Worm (Caenorhabditis elegans) whole organism, L4 larva: ENCODE measurements around the gene M106.8.
A peak's percentile ranks its signal among the peaks of the same experiment; 100 is the strongest.

Experiments used
- D1046.2 ChIP-seq: fragments of 200-800 bp; sonication (Bioruptor generic); IDR thresholded peaks from 2 replicates; pipeline ENCODE4 v1.3.6; 2022; ENCODE audit warnings: missing genetic modification characterization, missing compliant biosample characterization
- F44E2.7 ChIP-seq: fragments of 200-800 bp; sonication (Bioruptor generic); IDR thresholded peaks from 2 replicates; pipeline ENCODE4 v2.1.2; 2022; ENCODE audit warnings: missing genetic modification characterization, missing compliant biosample characterization
- F49E8.2 ChIP-seq: sonication (generic microtip); optimal IDR thresholded peaks from 2 replicates; lab custom pipeline; 2016; ENCODE audit warnings: missing compliant biosample characterization, mild to moderate bottlenecking, missing genetic modification characterization, borderline replicate concordance
- T20F7.1 ChIP-seq: fragments of 200-800 bp; sonication (Bioruptor generic); optimal IDR thresholded peaks from 2 replicates; lab custom pipeline; 2018; ENCODE audit warnings: mild to moderate bottlenecking, missing genetic modification characterization, missing compliant biosample characterization
- aha-1 ChIP-seq: fragments of 150-350 bp; peaks from one replicate; lab custom pipeline; 2014; ENCODE audit warnings: missing biosample characterization, missing genetic modification characterization
- ceh-62 ChIP-seq: sonication (generic microtip); optimal IDR thresholded peaks from 2 replicates; lab custom pipeline; 2017; ENCODE audit warnings: missing biosample characterization, missing genetic modification characterization
- daf-16 ChIP-seq, 3 experiments: sonication (generic microtip); optimal IDR thresholded peaks; 2 replicates each; lab custom pipeline; 2016 to 2017; ENCODE audit warnings: missing genetic modification characterization in 3 of 3, missing genetic modification reagents in 3 of 3, mild to moderate bottlenecking in 2 of 3, missing compliant biosample characterization in 2 of 3, missing biosample characterization in 1 of 3, moderate library complexity in 1 of 3
- daf-8 ChIP-seq: fragments of 200-800 bp; sonication (Bioruptor generic); IDR thresholded peaks from 2 replicates; pipeline ENCODE4 v1.3.6; 2022; ENCODE audit warnings: missing genetic modification characterization, missing compliant biosample characterization
- dmd-6 ChIP-seq: fragments of 200-800 bp; sonication (Bioruptor generic); IDR thresholded peaks from 2 replicates; pipeline ENCODE4 v1.3.6; 2022; ENCODE audit warnings: missing genetic modification reagents, missing genetic modification characterization, missing compliant biosample characterization
- dpl-1 ChIP-seq: fragments of 150-350 bp; optimal IDR thresholded peaks from 2 replicates; lab custom pipeline; 2014; ENCODE audit warnings: missing biosample characterization, missing genetic modification reagents, missing genetic modification characterization
- dve-1 ChIP-seq: sonication (generic microtip); optimal IDR thresholded peaks from 2 replicates; lab custom pipeline; 2017; ENCODE audit warnings: antibody characterized with exemption, mild to moderate bottlenecking, missing genetic modification characterization, missing compliant biosample characterization; ENCODE audit not compliant: insufficient read depth
- fkh-10 ChIP-seq: fragments of 150-350 bp; optimal IDR thresholded peaks from 2 replicates; lab custom pipeline; 2014; ENCODE audit warnings: missing biosample characterization, missing genetic modification reagents, missing genetic modification characterization
- hlh-11 ChIP-seq: fragments of 200-800 bp; sonication (Bioruptor generic); optimal IDR thresholded peaks from 2 replicates; lab custom pipeline; 2018; ENCODE audit warnings: mild to moderate bottlenecking, missing genetic modification characterization, missing compliant biosample characterization
- hlh-30 ChIP-seq: sonication (generic microtip); optimal IDR thresholded peaks from 2 replicates; lab custom pipeline; 2017; ENCODE audit warnings: antibody characterized with exemption, mild to moderate bottlenecking, missing genetic modification characterization, missing compliant biosample characterization; ENCODE audit not compliant: insufficient read depth
- hmg-1.1 ChIP-seq: fragments of 200-800 bp; sonication (Bioruptor generic); IDR thresholded peaks from 2 replicates; pipeline ENCODE4 v1.3.6; 2022; ENCODE audit warnings: missing genetic modification reagents, missing genetic modification characterization, missing compliant biosample characterization
- lin-1 ChIP-seq: fragments of 200-800 bp; sonication (Bioruptor generic); IDR thresholded peaks from 2 replicates; pipeline ENCODE4 v1.3.6; 2022; ENCODE audit warnings: missing genetic modification reagents, missing genetic modification characterization, missing compliant biosample characterization
- lin-38 ChIP-seq: fragments of 200-800 bp; sonication (Bioruptor generic); IDR thresholded peaks from 2 replicates; pipeline ENCODE4 v1.3.6; 2022; ENCODE audit warnings: missing genetic modification reagents, missing genetic modification characterization, missing compliant biosample characterization
- lsy-2 ChIP-seq, 2 experiments: fragments of 150-350 bp in 1 of 2; sonication (generic microtip) in 1 of 2; optimal IDR thresholded peaks; 2 replicates each; lab custom pipeline; 2014 to 2017; ENCODE audit warnings: missing biosample characterization in 2 of 2, missing genetic modification characterization in 2 of 2
- mdl-1 ChIP-seq, 2 experiments: fragments of 150-350 bp in 1 of 2; sonication (generic microtip) in 1 of 2; optimal IDR thresholded peaks; 2 replicates each; lab custom pipeline; 2014 to 2017; ENCODE audit warnings: missing biosample characterization in 2 of 2, missing genetic modification characterization in 2 of 2
- mep-1 ChIP-seq: fragments of 150-350 bp; sonication (generic microtip); optimal IDR thresholded peaks from 3 replicates; lab custom pipeline; 2014; ENCODE audit warnings: missing biosample characterization, missing genetic modification characterization
- mes-2 ChIP-seq: sonication (generic microtip); optimal IDR thresholded peaks from 2 replicates; lab custom pipeline; 2016; ENCODE audit warnings: missing genotype, mild to moderate bottlenecking, missing genetic modification characterization, missing compliant biosample characterization; ENCODE audit not compliant: poor library complexity, severe bottlenecking
- mxl-3 ChIP-seq: fragments of 200-800 bp; sonication (Bioruptor generic); optimal IDR thresholded peaks from 2 replicates; lab custom pipeline; 2018; ENCODE audit warnings: mild to moderate bottlenecking, missing genetic modification characterization, missing compliant biosample characterization
- nhr-10 ChIP-seq: fragments of 150-350 bp; optimal IDR thresholded peaks from 2 replicates; lab custom pipeline; 2014; ENCODE audit warnings: missing biosample characterization, missing genetic modification characterization
- nhr-102 ChIP-seq: sonication (generic microtip); optimal IDR thresholded peaks from 2 replicates; lab custom pipeline; 2016; ENCODE audit warnings: mild to moderate bottlenecking, missing genetic modification characterization, moderate library complexity, missing compliant biosample characterization
- nhr-25 ChIP-seq: sonication (generic microtip); optimal IDR thresholded peaks from 2 replicates; lab custom pipeline; 2017; ENCODE audit warnings: missing genetic modification characterization, mild to moderate bottlenecking, missing compliant biosample characterization, antibody characterized with exemption, moderate library complexity, borderline replicate concordance; ENCODE audit not compliant: insufficient read depth
- nhr-28 ChIP-seq: fragments of 150-350 bp; optimal IDR thresholded peaks from 2 replicates; lab custom pipeline; 2014; ENCODE audit warnings: missing biosample characterization, missing genetic modification characterization
- nhr-48 ChIP-seq: sonication (generic microtip); optimal IDR thresholded peaks from 2 replicates; lab custom pipeline; 2016; ENCODE audit warnings: mild to moderate bottlenecking, missing genetic modification characterization, missing compliant biosample characterization
- nhr-6 ChIP-seq: fragments of 150-350 bp; optimal IDR thresholded peaks from 2 replicates; lab custom pipeline; 2014; ENCODE audit warnings: missing biosample characterization, missing genetic modification characterization
- nhr-77 ChIP-seq: fragments of 150-350 bp; optimal IDR thresholded peaks from 2 replicates; lab custom pipeline; 2014; ENCODE audit warnings: missing biosample characterization, missing genetic modification characterization
- saeg-2 ChIP-seq: fragments of 200-800 bp; sonication (Bioruptor generic); IDR thresholded peaks from 2 replicates; pipeline ENCODE4 v1.3.6; 2022; ENCODE audit warnings: missing genetic modification reagents, missing genetic modification characterization, missing compliant biosample characterization
- set-16 ChIP-seq: fragments of 200-800 bp; sonication (Bioruptor generic); IDR thresholded peaks from 2 replicates; pipeline ENCODE4 v1.3.6; 2022; ENCODE audit warnings: missing genetic modification reagents, missing genetic modification characterization, missing compliant biosample characterization
- snpc-4 ChIP-seq: fragments of 150-350 bp; optimal IDR thresholded peaks from 2 replicates; lab custom pipeline; 2014; ENCODE audit warnings: missing biosample characterization, missing genetic modification characterization
- tra-1 ChIP-seq: fragments of 200-800 bp; sonication (Bioruptor generic); IDR thresholded peaks from 2 replicates; pipeline ENCODE4 v1.3.6; 2022; ENCODE audit warnings: missing genetic modification reagents, missing genetic modification characterization, missing compliant biosample characterization
- unc-130 ChIP-seq: sonication (generic microtip); optimal IDR thresholded peaks from 2 replicates; lab custom pipeline; 2016; ENCODE audit warnings: missing genetic modification reagents, missing genetic modification characterization, missing compliant biosample characterization
- unc-62 ChIP-seq, 3 experiments: fragments of 150-350 bp in 1 of 3; sonication (generic microtip); optimal IDR thresholded peaks in 2 of 3; peaks in 1 of 3; 1 replicate in 1 of 3; 2 replicates in 2 of 3; lab custom pipeline; 2014 to 2017; ENCODE audit warnings: missing biosample characterization in 3 of 3, missing genetic modification characterization in 3 of 3, missing genetic modification reagents in 3 of 3, missing genotype in 1 of 3
- zip-2 ChIP-seq: fragments of 150-350 bp; optimal IDR thresholded peaks from 2 replicates; lab custom pipeline; 2014; ENCODE audit warnings: missing biosample characterization, missing genetic modification characterization
- ztf-11 ChIP-seq: fragments of 150-350 bp; optimal IDR thresholded peaks from 2 replicates; lab custom pipeline; 2014; ENCODE audit warnings: missing biosample characterization, missing genetic modification characterization

Gene M106.8

ce11 chrII:10862749-10863656 is 19.6 kb upstream of the M106.8 start:
- TF ChIP-seq nhr-25 (peak; percentile 41), lin-38 (GFP tag; lab: Robert Waterston, UW) (0 out of 2 replicates have a peak, but pooled peaks have one; percentile 12), ztf-11 (tag; lab: Kevin White, UChicago) (no peak), hmg-1.1 (GFP tag; lab: Robert Waterston, UW) (0 out of 2 replicates have a peak, but pooled peaks have one; percentile 12), dmd-6 (GFP tag; lab: Robert Waterston, UW) (peak; percentile 35; the same call in 1 of the 2 replicates), F44E2.7 (GFP tag; lab: Robert Waterston, UW) (no peak), dpl-1 (peak; percentile 19), mes-2 (tag; lab: Kevin White, UChicago) (peak; percentile 5), mxl-3 (GFP tag; lab: Kevin White, UChicago) (peak; percentile 31), hlh-11 (tag; lab: Kevin White, UChicago) (peak; percentile 3), F49E8.2 (tag; lab: Kevin White, UChicago) (peak; percentile 25), nhr-77 (tag; lab: Kevin White, UChicago) (no peak), set-16 (GFP tag; lab: Robert Waterston, UW) (0 out of 2 replicates have a peak, but pooled peaks have one; percentile 12), nhr-6 (tag; lab: Kevin White, UChicago) (peak; percentile 11), lsy-2 (tag; optimal IDR thresholded peaks at IDR 0.05; lab: Kevin White, UChicago) (peak in 1 of 2 experiments; percentile 29), dve-1 (tag; lab: Kevin White, UChicago) (peak; percentile 49), mdl-1 (tag; optimal IDR thresholded peaks at IDR 0.05; lab: Kevin White, UChicago) (peak in 1 of 2 experiments; percentile 42), nhr-10 (tag; lab: Kevin White, UChicago) (no peak), unc-62 (GFP tag; optimal IDR thresholded peaks at IDR 0.05 in 1 of 2; lab: Kevin White, UChicago) (peak in 1 of 2 experiments; percentile 74), unc-62 (tag; optimal IDR thresholded peaks at IDR 0.05; lab: Kevin White, UChicago) (no peak)

DNA sequence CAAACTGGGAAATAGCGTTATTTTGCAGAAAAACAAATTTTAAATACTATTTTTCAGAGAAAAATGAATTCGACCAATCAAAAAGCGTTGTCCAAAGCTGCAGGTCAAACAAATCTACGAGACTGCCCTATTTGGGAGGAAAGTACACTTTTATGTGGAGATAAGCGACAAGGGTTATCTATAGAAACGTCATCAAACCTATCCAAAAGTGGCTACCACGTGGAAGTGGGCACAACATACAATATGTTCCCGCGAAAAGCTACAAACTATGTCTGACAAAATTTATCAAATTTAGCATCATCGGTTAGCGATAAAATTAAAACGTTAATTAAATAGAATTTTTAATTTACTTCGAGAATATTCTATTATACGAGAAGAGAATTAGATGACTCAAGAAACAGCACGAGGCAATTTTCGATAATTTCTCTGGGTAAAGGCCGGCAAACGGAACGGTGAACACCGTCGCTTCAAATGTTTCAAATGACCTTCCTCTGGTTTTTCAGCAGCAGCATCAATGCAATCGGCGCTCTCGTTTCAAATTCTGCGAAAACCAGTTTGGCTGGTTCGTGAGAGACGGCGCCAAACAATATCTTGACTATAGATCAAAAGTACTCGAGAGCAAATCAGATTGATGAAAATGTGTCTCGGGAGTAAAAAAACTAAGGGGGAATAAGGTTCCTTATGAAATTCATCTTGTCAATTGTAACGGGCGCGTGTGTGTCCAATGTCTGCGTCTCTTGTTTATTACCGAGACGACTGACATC is 18.5 kb upstream of the M106.8 start:
- peak in 1 of 2 experiments; percentile 64 for TF ChIP-seq unc-62 (GFP tag; optimal IDR thresholded peaks at IDR 0.05 in 1 of 2; lab: Kevin White, UChicago)
- no peak for TF ChIP-seq unc-62 (tag; optimal IDR thresholded peaks at IDR 0.05; lab: Kevin White, UChicago)
- 0 out of 2 replicates have a peak, but pooled peaks have one; percentile 51 for TF ChIP-seq lin-1 (GFP tag; lab: Robert Waterston, UW)
- peak; percentile 77 for TF ChIP-seq dve-1 (tag; lab: Kevin White, UChicago)
- TF ChIP-seq saeg-2 = 0 out of 2 replicates have a peak, but pooled peaks have one; percentile 10
- peak; percentile 17 for TF ChIP-seq T20F7.1 (GFP tag; lab: Kevin White, UChicago)
- TF ChIP-seq ceh-62 (tag; lab: Kevin White, UChicago) = no peak
- peak; percentile 31 for TF ChIP-seq nhr-102 (tag; lab: Kevin White, UChicago)
- peak; percentile 15 for TF ChIP-seq mep-1
- peak; percentile 32 for TF ChIP-seq fkh-10 (GFP tag; lab: Kevin White, UChicago)
- TF ChIP-seq mxl-3 (GFP tag; lab: Kevin White, UChicago) = peak; percentile 17
- no peak for TF ChIP-seq nhr-77 (tag; lab: Kevin White, UChicago)
- TF ChIP-seq mdl-1 (tag; optimal IDR thresholded peaks at IDR 0.05; lab: Kevin White, UChicago) = peak; percentile 18 to 25
- peak; percentile 79 for TF ChIP-seq nhr-28 (tag; lab: Kevin White, UChicago)
- TF ChIP-seq daf-16 (GFP tag; optimal IDR thresholded peaks at IDR 0.05; lab: Kevin White, UChicago) = no peak
- TF ChIP-seq daf-16 (tag; optimal IDR thresholded peaks at IDR 0.05; lab: Kevin White, UChicago) = peak; percentile 62
- no peak for TF ChIP-seq dpl-1
- peak; percentile 74 for TF ChIP-seq dmd-6 (GFP tag; lab: Robert Waterston, UW)
- TF ChIP-seq zip-2 (tag; lab: Kevin White, UChicago) = no peak
- TF ChIP-seq nhr-48 (tag; lab: Kevin White, UChicago) = peak; percentile 30
- TF ChIP-seq tra-1 (GFP tag; lab: Robert Waterston, UW) = peak; percentile 45; the same call in 1 of the 2 replicates
- TF ChIP-seq set-16 (GFP tag; lab: Robert Waterston, UW) = 0 out of 2 replicates have a peak, but pooled peaks have one; percentile 13
- peak; percentile 37 for TF ChIP-seq hlh-30
- peak; percentile 61 for TF ChIP-seq hlh-11 (tag; lab: Kevin White, UChicago)
- no peak for TF ChIP-seq daf-8 (GFP tag; lab: Robert Waterston, UW)
- no peak for TF ChIP-seq D1046.2
- no peak for TF ChIP-seq unc-130 (GFP tag; lab: Kevin White, UChicago)
- TF ChIP-seq snpc-4 = no peak
- TF ChIP-seq aha-1 (tag; lab: Kevin White, UChicago) = peak; percentile 72
